Worm (Caenorhabditis elegans): ENCODE measurements around the gene sri-72.

ce11 chrV:527602-528001 is 40.4 kb downstream of the sri-72 start, which contains the start of gene srw-108:
- TF ChIP-seq fos-1 (tag; optimal IDR thresholded peaks at IDR 0.05) (no peak), fkh-2 (tag; optimal IDR thresholded peaks at IDR 0.05) (no peak), aly-2 (tag; optimal IDR thresholded peaks at IDR 0.05) (no peak), hmg-11 (tag; optimal IDR thresholded peaks at IDR 0.05) (no peak), egl-27 (tag; optimal IDR thresholded peaks at IDR 0.05) (no peak), pha-4 (tag; optimal IDR thresholded peaks at IDR 0.05) (no peak), ceh-82 (tag; optimal IDR thresholded peaks at IDR 0.05) (no peak), ztf-11 (tag; optimal IDR thresholded peaks at IDR 0.05) (no peak), elt-3 (tag; optimal IDR thresholded peaks at IDR 0.05) (no peak), nhr-11 (tag; optimal IDR thresholded peaks at IDR 0.05) (no peak), unc-39 (tag; optimal IDR thresholded peaks at IDR 0.05) (no peak), ZK546.5 (tag; optimal IDR thresholded peaks at IDR 0.05) (no peak), mdl-1 (tag; optimal IDR thresholded peaks at IDR 0.05) (no peak), nhr-28 (tag; optimal IDR thresholded peaks at IDR 0.05) (no peak)
